Fruit fly (Drosophila melanogaster) whole organism, embryonic: Measurements from ENCODE around the gene Nmdar1.

Experiments used
- B-H1 ChIP-seq: fragments of 200-800 bp; sonication (Bioruptor generic); IDR thresholded peaks from 3 replicates; pipeline ENCODE4 v1.3.6; 2022; ENCODE audit warnings: missing biosample characterization, missing genetic modification characterization
- B-H2 ChIP-seq: fragments of 200-800 bp; sonication (Bioruptor generic); optimal IDR thresholded peaks from 2 replicates; lab custom pipeline; 2018; ENCODE audit warnings: missing biosample characterization, mild to moderate bottlenecking, missing genetic modification characterization
- CG10565 ChIP-seq: fragments of 200-800 bp; sonication (Bioruptor generic); optimal IDR thresholded peaks from 3 replicates; lab custom pipeline; 2016; ENCODE audit warnings: missing biosample characterization, mild to moderate bottlenecking, missing genetic modification characterization
- CG11456 ChIP-seq: fragments of 200-800 bp; sonication (Bioruptor generic); IDR thresholded peaks from 3 replicates; pipeline ENCODE4 v1.3.6; 2022; ENCODE audit warnings: missing biosample characterization, missing genetic modification characterization
- CG11723 ChIP-seq: fragments of 200-800 bp; sonication (Bioruptor generic); optimal IDR thresholded peaks from 2 replicates; lab custom pipeline; 2017; ENCODE audit warnings: missing biosample characterization, mild to moderate bottlenecking, missing genetic modification characterization
- CG12219 ChIP-seq: fragments of 200-800 bp; sonication (Bioruptor generic); optimal IDR thresholded peaks from 3 replicates; lab custom pipeline; 2018; ENCODE audit warnings: missing biosample characterization, mild to moderate bottlenecking, missing genetic modification characterization
- CG12744 ChIP-seq: fragments of 200-800 bp; sonication (Bioruptor generic); optimal IDR thresholded peaks from 2 replicates; lab custom pipeline; 2016; ENCODE audit warnings: missing biosample characterization, missing genetic modification characterization
- CG15479 ChIP-seq: fragments of 200-800 bp; sonication (Bioruptor generic); optimal IDR thresholded peaks from 3 replicates; lab custom pipeline; 2019; ENCODE audit warnings: missing biosample characterization, mild to moderate bottlenecking, missing genetic modification characterization, moderate library complexity
- CG1602 ChIP-seq: fragments of 200-800 bp; sonication (Bioruptor generic); optimal IDR thresholded peaks from 3 replicates; lab custom pipeline; 2016; ENCODE audit warnings: missing biosample characterization, missing genetic modification characterization
- CG16863 ChIP-seq: fragments of 200-800 bp; sonication (Bioruptor generic); optimal IDR thresholded peaks from 3 replicates; lab custom pipeline; 2016; ENCODE audit warnings: missing biosample characterization, missing genetic modification characterization
- CG17328 ChIP-seq: fragments of 200-800 bp; sonication (Bioruptor generic); IDR thresholded peaks from 2 replicates; pipeline ENCODE4 v1.3.6; 2022; ENCODE audit warnings: missing biosample characterization, missing genetic modification characterization
- CG17802 ChIP-seq: fragments of 200-800 bp; sonication (Bioruptor generic); optimal IDR thresholded peaks from 2 replicates; lab custom pipeline; 2018; ENCODE audit warnings: missing biosample characterization, mild to moderate bottlenecking, missing genetic modification characterization, moderate library complexity
- CG17829 ChIP-seq: fragments of 200-800 bp; optimal IDR thresholded peaks from 2 replicates; lab custom pipeline; 2019; ENCODE audit warnings: missing biosample characterization, mild to moderate bottlenecking, missing genetic modification characterization, moderate library complexity
- CG1792 ChIP-seq: fragments of 200-800 bp; sonication (Bioruptor generic); optimal IDR thresholded peaks from 2 replicates; lab custom pipeline; 2016; ENCODE audit warnings: missing biosample characterization, missing genetic modification characterization
- CG1832 ChIP-seq: fragments of 200-800 bp; sonication (Bioruptor generic); optimal IDR thresholded peaks from 2 replicates; lab custom pipeline; 2017; ENCODE audit warnings: missing biosample characterization, mild to moderate bottlenecking, missing genetic modification characterization, inconsistent platforms
- CG2889 ChIP-seq: fragments of 200-800 bp; sonication (Bioruptor generic); IDR thresholded peaks from 3 replicates; pipeline ENCODE4 v1.3.6; 2022; ENCODE audit warnings: missing biosample characterization, missing genetic modification characterization
- CG30431 ChIP-seq: fragments of 200-800 bp; sonication (Bioruptor generic); optimal IDR thresholded peaks from 2 replicates; lab custom pipeline; 2017; ENCODE audit warnings: missing biosample characterization, missing genetic modification characterization
- CG32767 ChIP-seq: fragments of 200-800 bp; sonication (Bioruptor generic); IDR thresholded peaks from 2 replicates; pipeline ENCODE4 v1.3.6; 2022; ENCODE audit warnings: missing biosample characterization, missing genetic modification characterization
- CG32772 ChIP-seq: fragments of 200-800 bp; sonication (Bioruptor generic); IDR thresholded peaks from 2 replicates; pipeline ENCODE4 v1.3.6; 2022; ENCODE audit warnings: missing biosample characterization, missing genetic modification characterization
- CG9215 ChIP-seq: fragments of 200-800 bp; sonication (Bioruptor generic); IDR thresholded peaks from 2 replicates; pipeline ENCODE4 v1.3.6; 2022; ENCODE audit warnings: missing biosample characterization, missing genetic modification characterization
- Chrac-16 ChIP-seq: fragments of 200-800 bp; sonication (Bioruptor generic); optimal IDR thresholded peaks from 3 replicates; lab custom pipeline; 2016; ENCODE audit warnings: missing biosample characterization, missing genetic modification characterization
- Dek ChIP-seq: fragments of 200-800 bp; sonication (Bioruptor generic); optimal IDR thresholded peaks from 3 replicates; lab custom pipeline; 2019; ENCODE audit warnings: missing biosample characterization, mild to moderate bottlenecking, missing genetic modification characterization, moderate library complexity
- Hmx ChIP-seq: fragments of 200-800 bp; sonication (Bioruptor generic); optimal IDR thresholded peaks from 2 replicates; lab custom pipeline; 2016; ENCODE audit warnings: missing biosample characterization, missing genetic modification characterization
- Kr ChIP-seq: fragments of 200-800 bp; sonication (Bioruptor generic); optimal IDR thresholded peaks from 2 replicates; lab custom pipeline; 2017; ENCODE audit warnings: missing biosample characterization, mild to moderate bottlenecking, missing genetic modification characterization
- Max ChIP-seq: fragments of 200-800 bp; sonication (Bioruptor generic); optimal IDR thresholded peaks from 2 replicates; lab custom pipeline; 2016; ENCODE audit warnings: missing biosample characterization, mild to moderate bottlenecking, missing genetic modification characterization
- Mrtf ChIP-seq: fragments of 200-800 bp; sonication (Bioruptor generic); IDR thresholded peaks from 3 replicates; pipeline ENCODE4 v1.3.6; 2022; ENCODE audit warnings: missing biosample characterization, missing genetic modification characterization
- Opbp ChIP-seq: fragments of 200-800 bp; sonication (Bioruptor generic); IDR thresholded peaks from 3 replicates; pipeline ENCODE4 v1.3.6; 2022; ENCODE audit warnings: missing biosample characterization, missing genetic modification characterization; ENCODE audit not compliant: partially characterized antibody
- Side ChIP-seq: fragments of 200-800 bp; sonication (Bioruptor generic); optimal IDR thresholded peaks from 2 replicates; lab custom pipeline; 2016; ENCODE audit warnings: missing biosample characterization, missing genetic modification characterization
- Sox102F ChIP-seq: fragments of 200-800 bp; sonication (Bioruptor generic); optimal IDR thresholded peaks from 2 replicates; lab custom pipeline; 2018; ENCODE audit warnings: missing biosample characterization, mild to moderate bottlenecking, missing genetic modification characterization, moderate library complexity
- Usf ChIP-seq: fragments of 200-800 bp; sonication (Bioruptor generic); optimal IDR thresholded peaks from 2 replicates; lab custom pipeline; 2017; ENCODE audit warnings: missing genotype, missing biosample characterization, missing genetic modification characterization
- abd-A ChIP-seq: fragments of 200-800 bp; sonication (Bioruptor generic); optimal IDR thresholded peaks from 3 replicates; lab custom pipeline; 2019; ENCODE audit warnings: missing biosample characterization, mild to moderate bottlenecking, missing genetic modification characterization, moderate library complexity
- al ChIP-seq: fragments of 200-800 bp; sonication (Bioruptor generic); IDR thresholded peaks from 2 replicates; pipeline ENCODE4 v1.3.6; 2022; ENCODE audit warnings: missing biosample characterization, missing genetic modification characterization
- bowl ChIP-seq: fragments of 200-800 bp; sonication (Bioruptor generic); IDR thresholded peaks from 2 replicates; pipeline ENCODE4 v1.3.6; 2022; ENCODE audit warnings: missing biosample characterization, missing genetic modification characterization
- danr ChIP-seq: fragments of 200-800 bp; sonication (Bioruptor generic); IDR thresholded peaks from 2 replicates; pipeline ENCODE4 v1.3.6; 2022; ENCODE audit warnings: missing biosample characterization, missing genetic modification characterization
- dmrt99B ChIP-seq: fragments of 200-800 bp; sonication (Bioruptor generic); optimal IDR thresholded peaks from 2 replicates; lab custom pipeline; 2018; ENCODE audit warnings: missing biosample characterization, mild to moderate bottlenecking, missing genetic modification characterization, moderate library complexity
- gcm2 ChIP-seq: fragments of 200-800 bp; sonication (Bioruptor generic); optimal IDR thresholded peaks from 2 replicates; lab custom pipeline; 2016; ENCODE audit warnings: missing biosample characterization, missing genetic modification characterization
- ken ChIP-seq: fragments of 200-800 bp; sonication (Bioruptor generic); IDR thresholded peaks from 3 replicates; pipeline ENCODE4 v1.3.6; 2022; ENCODE audit warnings: missing biosample characterization, missing genetic modification characterization
- klu ChIP-seq: fragments of 200-800 bp; sonication (Bioruptor generic); IDR thresholded peaks from 2 replicates; pipeline ENCODE4 v1.3.6; 2022; ENCODE audit warnings: missing biosample characterization, missing genetic modification characterization
- knrl ChIP-seq: fragments of 200-800 bp; sonication (Bioruptor generic); IDR thresholded peaks from 3 replicates; pipeline ENCODE4 v1.3.6; 2022; ENCODE audit warnings: missing biosample characterization, missing genetic modification characterization; ENCODE audit not compliant: partially characterized antibody
- nerfin-1 ChIP-seq: fragments of 200-800 bp; sonication (Bioruptor generic); optimal IDR thresholded peaks from 3 replicates; lab custom pipeline; 2019; ENCODE audit warnings: missing biosample characterization, mild to moderate bottlenecking, missing genetic modification characterization, moderate library complexity
- nerfin-2 ChIP-seq: fragments of 200-800 bp; sonication (Bioruptor generic); IDR thresholded peaks from 2 replicates; pipeline ENCODE4 v1.3.6; 2022; ENCODE audit warnings: missing biosample characterization, missing genetic modification characterization; ENCODE audit not compliant: partially characterized antibody
- nmo ChIP-seq: fragments of 200-800 bp; sonication (Bioruptor generic); optimal IDR thresholded peaks from 2 replicates; lab custom pipeline; 2018; ENCODE audit warnings: missing biosample characterization, mild to moderate bottlenecking, missing genetic modification characterization, moderate library complexity
- salm ChIP-seq: fragments of 200-800 bp; sonication (Bioruptor generic); optimal IDR thresholded peaks from 2 replicates; lab custom pipeline; 2018; ENCODE audit warnings: missing biosample characterization, mild to moderate bottlenecking, missing genetic modification characterization
- sens-2 ChIP-seq: fragments of 200-800 bp; sonication (Bioruptor generic); IDR thresholded peaks from 2 replicates; pipeline ENCODE4 v1.3.6; 2022; ENCODE audit warnings: missing biosample characterization, missing genetic modification characterization
- sim ChIP-seq: fragments of 200-800 bp; sonication (Bioruptor generic); IDR thresholded peaks from 2 replicates; pipeline ENCODE4 v1.3.6; 2022; ENCODE audit warnings: missing biosample characterization, missing genetic modification characterization
- sug ChIP-seq: fragments of 200-800 bp; optimal IDR thresholded peaks from 2 replicates; lab custom pipeline; 2019; ENCODE audit warnings: missing biosample characterization, mild to moderate bottlenecking, missing genetic modification characterization, moderate library complexity
- trh ChIP-seq: fragments of 200-800 bp; sonication (Bioruptor generic); optimal IDR thresholded peaks from 2 replicates; lab custom pipeline; 2016; ENCODE audit warnings: missing biosample characterization, missing genetic modification characterization
- ttk ChIP-seq: fragments of 200-800 bp; sonication (Bioruptor generic); IDR thresholded peaks from 2 replicates; pipeline ENCODE4 v2.1.2; 2022; ENCODE audit warnings: missing biosample characterization, missing genetic modification characterization
- tx ChIP-seq: fragments of 200-800 bp; sonication (Bioruptor generic); optimal IDR thresholded peaks from 2 replicates; lab custom pipeline; 2016; ENCODE audit warnings: missing biosample characterization, missing genetic modification characterization
- vvl ChIP-seq: fragments of 200-800 bp; sonication (Bioruptor generic); IDR thresholded peaks from 2 replicates; pipeline ENCODE4 v1.3.6; 2022; ENCODE audit warnings: missing biosample characterization, missing genetic modification characterization
- zen ChIP-seq: fragments of 200-800 bp; sonication (Bioruptor generic); optimal IDR thresholded peaks from 3 replicates; lab custom pipeline; 2018; ENCODE audit warnings: missing biosample characterization, mild to moderate bottlenecking, missing genetic modification characterization, moderate library complexity

The Nmdar1 gene

dm6 chr3R:5485295-5485718 lies 37.8 kb downstream of the Nmdar1 start, which contains the start of gene CG31550 (continued):
- TF ChIP-seq CG2889 (GFP tag; lab: Robert Waterston, UW), result peak; percentile 62; the same call in 1 of the 3 replicates
- TF ChIP-seq CG17802 (tag; lab: Kevin White, UChicago), result peak; percentile 37
- peak; percentile 67; the same call in 1 of the 2 replicates for TF ChIP-seq CG17328 (GFP tag; lab: Robert Waterston, UW)
- peak; percentile 60 for TF ChIP-seq ttk (GFP tag; lab: Robert Waterston, UW)
- peak; percentile 55 for TF ChIP-seq sug (tag; lab: Kevin White, UChicago)
- peak; percentile 68 for TF ChIP-seq CG32772 (GFP tag; lab: Robert Waterston, UW)
- TF ChIP-seq nerfin-2 (GFP tag; lab: Robert Waterston, UW), result no peak
- peak; percentile 76 for TF ChIP-seq Chrac-16
- TF ChIP-seq CG16863 (GFP tag; lab: Kevin White, UChicago), result peak; percentile 22
- peak; percentile 80 for TF ChIP-seq klu
- no peak for TF ChIP-seq Opbp
- TF ChIP-seq Mrtf (GFP tag; lab: Robert Waterston, UW), result peak; percentile 63; the same call in 2 of the 3 replicates
- TF ChIP-seq ken (GFP tag; lab: Robert Waterston, UW), result peak; percentile 87
- TF ChIP-seq CG15479, result no peak
- TF ChIP-seq Dek (tag; lab: Kevin White, UChicago), result peak; percentile 63
- peak; percentile 45 for TF ChIP-seq Max (GFP tag; lab: Kevin White, UChicago)
- no peak for TF ChIP-seq CG11723
- no peak for TF ChIP-seq CG30431 (GFP tag; lab: Kevin White, UChicago)
- peak; percentile 11 for TF ChIP-seq salm
- no peak for TF ChIP-seq dmrt99B
- peak; percentile 18 for TF ChIP-seq CG1792 (GFP tag; lab: Kevin White, UChicago)
- peak; percentile 57; the same call in 1 of the 2 replicates for TF ChIP-seq CG32767 (GFP tag; lab: Robert Waterston, UW)
- no peak for TF ChIP-seq knrl (GFP tag; lab: Robert Waterston, UW)
- peak; percentile 76 for TF ChIP-seq CG1602 (GFP tag; lab: Kevin White, UChicago)
- peak; percentile 27; the same call in 1 of the 2 replicates for TF ChIP-seq danr
- peak; percentile 84 for TF ChIP-seq vvl (GFP tag; lab: Robert Waterston, UW)
- peak; percentile 83 for TF ChIP-seq CG11456
- TF ChIP-seq zen (tag; lab: Kevin White, UChicago), result peak; percentile 64
- TF ChIP-seq CG17829 (tag; lab: Kevin White, UChicago), result peak; percentile 81
- no peak for TF ChIP-seq sim (GFP tag; lab: Robert Waterston, UW)
- TF ChIP-seq B-H1 (GFP tag; lab: Robert Waterston, UW), result peak; percentile 60
- TF ChIP-seq Usf (GFP tag; lab: Kevin White, UChicago), result peak; percentile 33
- no peak for TF ChIP-seq Kr (GFP tag; lab: Kevin White, UChicago)
- TF ChIP-seq CG12744 (GFP tag; lab: Kevin White, UChicago), result peak; percentile 11
- peak; percentile 60 for TF ChIP-seq nerfin-1 (tag; lab: Kevin White, UChicago)
- TF ChIP-seq CG1832 (GFP tag; lab: Kevin White, UChicago), result no peak
- TF ChIP-seq gcm2 (GFP tag; lab: Kevin White, UChicago), result no peak
- peak; percentile 79 for TF ChIP-seq al (GFP tag; lab: Robert Waterston, UW)
- no peak for TF ChIP-seq abd-A
- peak; percentile 44 for TF ChIP-seq B-H2
- TF ChIP-seq Sox102F (GFP tag; lab: Kevin White, UChicago), result peak; percentile 73
- TF ChIP-seq Hmx (GFP tag; lab: Kevin White, UChicago), result no peak
- peak; percentile 14 for TF ChIP-seq tx (GFP tag; lab: Kevin White, UChicago)
- peak; percentile 87 for TF ChIP-seq nmo (GFP tag; lab: Kevin White, UChicago)
- no peak for TF ChIP-seq bowl
- peak; percentile 39 for TF ChIP-seq trh
- no peak for TF ChIP-seq sens-2 (GFP tag; lab: Robert Waterston, UW)
- TF ChIP-seq CG10565 (GFP tag; lab: Kevin White, UChicago), result no peak
- no peak for TF ChIP-seq CG12219 (GFP tag; lab: Kevin White, UChicago)
- TF ChIP-seq CG9215, result peak; percentile 54; the same call in 1 of the 2 replicates
- peak; percentile 27 for TF ChIP-seq Side
